Fruit fly (Drosophila melanogaster): ENCODE measurements around the gene Dnai2.

DNA sequence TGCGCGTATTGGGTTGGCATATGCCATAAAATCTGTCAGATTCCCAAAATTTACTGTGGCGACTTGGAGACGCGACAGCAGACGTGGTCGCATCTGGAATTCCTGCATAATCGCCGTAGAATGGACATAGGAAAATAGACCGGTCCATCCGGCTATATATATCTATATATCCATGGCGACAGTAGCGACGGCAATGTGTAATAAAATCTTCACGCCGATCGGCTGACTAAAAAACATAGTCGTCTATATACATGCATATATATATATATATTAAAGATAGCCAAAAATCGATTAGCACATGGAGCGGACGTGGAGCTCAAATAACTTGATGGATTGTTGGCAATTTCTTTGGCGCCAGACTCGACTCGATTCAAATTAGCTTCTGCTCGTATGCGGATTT lies 18.9 kb upstream of the Dnai2 start:
- no peak for TF ChIP-seq CG8478 (optimal IDR thresholded peaks at IDR 0.05)
- TF ChIP-seq CTCF (optimal IDR thresholded peaks at IDR 0.05): no peak

Data from S2 (cell line).